Fruit fly (Drosophila melanogaster) whole organism, embryonic: ENCODE data around the gene bsk.

ENCODE experiments used
- B-H2 ChIP-seq: fragments of 200-800 bp; sonication (Bioruptor generic); optimal IDR thresholded peaks from 2 replicates; lab custom pipeline; 2018; ENCODE audit warnings: missing biosample characterization, mild to moderate bottlenecking, missing genetic modification characterization
- BEAF-32 ChIP-seq: fragments of 200-800 bp; sonication (Bioruptor generic); optimal IDR thresholded peaks from 3 replicates; lab custom pipeline; 2017; ENCODE audit warnings: missing biosample characterization, missing genetic modification characterization, mild to moderate bottlenecking, moderate library complexity, missing genetic modification reagents
- CG10267 ChIP-seq: fragments of 200-800 bp; sonication (Bioruptor generic); optimal IDR thresholded peaks from 2 replicates; lab custom pipeline; 2018; ENCODE audit warnings: missing biosample characterization, mild to moderate bottlenecking, missing genetic modification characterization, moderate library complexity
- CG14860 ChIP-seq: fragments of 200-800 bp; sonication (Bioruptor generic); IDR thresholded peaks from 3 replicates; pipeline ENCODE4 v1.3.6; 2022; ENCODE audit warnings: missing biosample characterization, missing genetic modification characterization; ENCODE audit not compliant: partially characterized antibody
- CG15514 ChIP-seq: fragments of 200-800 bp; sonication (Bioruptor generic); optimal IDR thresholded peaks from 3 replicates; lab custom pipeline; 2017; ENCODE audit warnings: missing biosample characterization, missing genetic modification characterization, mild to moderate bottlenecking, moderate library complexity, missing genetic modification reagents
- CG16813 ChIP-seq: fragments of 200-800 bp; sonication (Bioruptor generic); IDR thresholded peaks from 3 replicates; pipeline ENCODE4 v1.3.6; 2022; ENCODE audit warnings: missing biosample characterization, missing genetic modification characterization; ENCODE audit not compliant: partially characterized antibody
- CG18262 ChIP-seq: fragments of 200-800 bp; optimal IDR thresholded peaks from 3 replicates; lab custom pipeline; 2019; ENCODE audit warnings: missing biosample characterization, mild to moderate bottlenecking, missing genetic modification characterization, moderate library complexity
- CG30403 ChIP-seq: fragments of 200-800 bp; sonication (Bioruptor generic); optimal IDR thresholded peaks from 3 replicates; lab custom pipeline; 2016; ENCODE audit warnings: missing biosample characterization, missing genetic modification characterization
- CG3995 ChIP-seq: fragments of 200-800 bp; sonication (Bioruptor generic); optimal IDR thresholded peaks from 3 replicates; lab custom pipeline; 2016; ENCODE audit warnings: missing biosample characterization, missing genetic modification characterization
- CG42726 ChIP-seq: fragments of 200-800 bp; sonication (Bioruptor generic); IDR thresholded peaks from 2 replicates; pipeline ENCODE4 v1.3.6; 2022; ENCODE audit warnings: missing biosample characterization, missing genetic modification characterization; ENCODE audit not compliant: partially characterized antibody
- CG4617 ChIP-seq: fragments of 200-800 bp; sonication (Bioruptor generic); optimal IDR thresholded peaks from 3 replicates; lab custom pipeline; 2016; ENCODE audit warnings: missing biosample characterization, missing genetic modification characterization, borderline replicate concordance
- CG4854 ChIP-seq: fragments of 200-800 bp; sonication (Bioruptor generic); optimal IDR thresholded peaks from 2 replicates; lab custom pipeline; 2016; ENCODE audit warnings: missing biosample characterization, missing genetic modification characterization, inconsistent platforms
- CG6791 ChIP-seq: fragments of 200-800 bp; sonication (Bioruptor generic); IDR thresholded peaks from 3 replicates; pipeline ENCODE4 v1.3.6; 2022; ENCODE audit warnings: missing biosample characterization, missing genetic modification characterization; ENCODE audit not compliant: partially characterized antibody
- CG7963 ChIP-seq: fragments of 200-800 bp; sonication (Bioruptor generic); IDR thresholded peaks from 3 replicates; pipeline ENCODE4 v1.3.6; 2022; ENCODE audit warnings: missing biosample characterization, missing genetic modification characterization; ENCODE audit not compliant: partially characterized antibody
- D ChIP-seq, 2 experiments: fragments of 200-800 bp in 1 of 2; fragments of >200 bp in 1 of 2; sonication (Bioruptor generic) in 1 of 2; optimal IDR thresholded peaks; 2 replicates in 1 of 2; 3 replicates in 1 of 2; lab custom pipeline; 2017; ENCODE audit warnings: mild to moderate bottlenecking in 1 of 2, missing biosample characterization in 1 of 2, missing genetic modification characterization in 1 of 2, missing genetic modification reagents in 1 of 2
- Dbx ChIP-seq: fragments of 200-800 bp; sonication (Bioruptor generic); IDR thresholded peaks from 3 replicates; pipeline ENCODE4 v1.3.6; 2022; ENCODE audit warnings: missing biosample characterization, missing genetic modification characterization
- Dll ChIP-seq: fragments of 200-800 bp; sonication (Bioruptor generic); IDR thresholded peaks from 4 replicates; pipeline ENCODE4 v1.3.6; 2022; ENCODE audit warnings: missing biosample characterization, missing genetic modification characterization; ENCODE audit not compliant: partially characterized antibody
- Doc3 ChIP-seq: fragments of 200-800 bp; sonication (Bioruptor generic); IDR thresholded peaks from 3 replicates; pipeline ENCODE4 v1.3.6; 2022; ENCODE audit warnings: missing biosample characterization, missing genetic modification characterization; ENCODE audit not compliant: partially characterized antibody
- HHEX ChIP-seq: fragments of 200-800 bp; sonication (Bioruptor generic); optimal IDR thresholded peaks from 3 replicates; lab custom pipeline; 2017; ENCODE audit warnings: missing biosample characterization, mild to moderate bottlenecking, missing genetic modification characterization, missing genetic modification reagents
- HmgZ ChIP-seq: fragments of 200-800 bp; sonication (Bioruptor generic); optimal IDR thresholded peaks from 2 replicates; lab custom pipeline; 2018; ENCODE audit warnings: missing biosample characterization, mild to moderate bottlenecking, missing genetic modification characterization
- Hmr ChIP-seq: fragments of 200-800 bp; sonication (Bioruptor generic); optimal IDR thresholded peaks from 3 replicates; lab custom pipeline; 2017; ENCODE audit warnings: mild to moderate bottlenecking, missing biosample characterization, missing genetic modification reagents, missing genetic modification characterization
- MBD-R2 ChIP-seq: fragments of 200-800 bp; sonication (Bioruptor generic); IDR thresholded peaks from 2 replicates; pipeline ENCODE4 v1.3.6; 2022; ENCODE audit warnings: missing biosample characterization, missing genetic modification characterization
- Meics ChIP-seq: fragments of 200-800 bp; sonication (Bioruptor generic); optimal IDR thresholded peaks from 2 replicates; lab custom pipeline; 2017; ENCODE audit warnings: missing biosample characterization, mild to moderate bottlenecking, missing genetic modification characterization
- Myb ChIP-seq: fragments of 200-800 bp; sonication (Bioruptor generic); optimal IDR thresholded peaks from 2 replicates; lab custom pipeline; 2016; ENCODE audit warnings: missing biosample characterization, missing genetic modification characterization
- Optix ChIP-seq: fragments of 200-800 bp; sonication (Bioruptor generic); IDR thresholded peaks from 3 replicates; pipeline ENCODE4 v1.3.6; 2022; ENCODE audit warnings: missing biosample characterization, missing genetic modification characterization
- Sry-δ ChIP-seq: fragments of 200-800 bp; sonication (Bioruptor generic); optimal IDR thresholded peaks from 2 replicates; lab custom pipeline; 2016; ENCODE audit warnings: missing biosample characterization, missing genetic modification characterization
- Xbp1 ChIP-seq: fragments of 200-800 bp; sonication (Bioruptor generic); optimal IDR thresholded peaks from 3 replicates; lab custom pipeline; 2016; ENCODE audit warnings: missing biosample characterization, mild to moderate bottlenecking, missing genetic modification characterization
- abd-A ChIP-seq: fragments of 200-800 bp; sonication (Bioruptor generic); optimal IDR thresholded peaks from 3 replicates; lab custom pipeline; 2019; ENCODE audit warnings: missing biosample characterization, mild to moderate bottlenecking, missing genetic modification characterization, moderate library complexity
- ato ChIP-seq: fragments of 200-800 bp; sonication (Bioruptor generic); IDR thresholded peaks from 2 replicates; pipeline ENCODE4 v1.3.6; 2022; ENCODE audit warnings: missing biosample characterization, missing genetic modification characterization; ENCODE audit not compliant: partially characterized antibody
- bowl ChIP-seq: fragments of 200-800 bp; sonication (Bioruptor generic); IDR thresholded peaks from 2 replicates; pipeline ENCODE4 v1.3.6; 2022; ENCODE audit warnings: missing biosample characterization, missing genetic modification characterization
- gfzf ChIP-seq: fragments of 200-800 bp; sonication (Bioruptor generic); optimal IDR thresholded peaks from 2 replicates; lab custom pipeline; 2016; ENCODE audit warnings: missing biosample characterization, mild to moderate bottlenecking, missing genetic modification characterization, moderate library complexity
- gro ChIP-seq: fragments of 200-800 bp; sonication (Bioruptor generic); optimal IDR thresholded peaks from 2 replicates; lab custom pipeline; 2016; ENCODE audit warnings: missing biosample characterization, missing genetic modification characterization
- hbn ChIP-seq: fragments of 200-800 bp; sonication (Bioruptor generic); IDR thresholded peaks from 2 replicates; pipeline ENCODE4 v1.3.6; 2022; ENCODE audit warnings: missing biosample characterization, missing genetic modification characterization; ENCODE audit not compliant: partially characterized antibody
- hkb ChIP-seq, 2 experiments: fragments of 200-800 bp in 1 of 2; fragments of >200 bp in 1 of 2; sonication (Bioruptor generic) in 1 of 2; IDR thresholded peaks in 1 of 2; optimal IDR thresholded peaks in 1 of 2; 2 replicates each; pipeline versions ENCODE4 v1.3.6 to Lab custom; 2017 to 2022; ENCODE audit warnings: missing biosample characterization in 1 of 2, missing genetic modification characterization in 1 of 2
- jumu ChIP-seq: fragments of 200-800 bp; sonication (Bioruptor generic); optimal IDR thresholded peaks from 3 replicates; lab custom pipeline; 2016; ENCODE audit warnings: missing biosample characterization, missing genetic modification characterization
- knrl ChIP-seq: fragments of 200-800 bp; sonication (Bioruptor generic); IDR thresholded peaks from 3 replicates; pipeline ENCODE4 v1.3.6; 2022; ENCODE audit warnings: missing biosample characterization, missing genetic modification characterization; ENCODE audit not compliant: partially characterized antibody
- mirr ChIP-seq: fragments of 200-800 bp; sonication (Bioruptor generic); optimal IDR thresholded peaks from 3 replicates; lab custom pipeline; 2018; ENCODE audit warnings: missing biosample characterization, mild to moderate bottlenecking, missing genetic modification characterization
- pfk ChIP-seq: fragments of 200-800 bp; sonication (Bioruptor generic); optimal IDR thresholded peaks from 2 replicates; lab custom pipeline; 2018; ENCODE audit warnings: missing biosample characterization, mild to moderate bottlenecking, missing genetic modification characterization, moderate library complexity
- phol ChIP-seq: fragments of 200-800 bp; sonication (Bioruptor generic); optimal IDR thresholded peaks from 3 replicates; lab custom pipeline; 2018; ENCODE audit warnings: missing biosample characterization, mild to moderate bottlenecking, missing genetic modification characterization, moderate library complexity
- pnt ChIP-seq: fragments of 200-800 bp; sonication (Bioruptor generic); optimal IDR thresholded peaks from 3 replicates; lab custom pipeline; 2016; ENCODE audit warnings: missing biosample characterization, missing genetic modification characterization
- sna ChIP-seq: fragments of 200-800 bp; sonication (Bioruptor generic); IDR thresholded peaks from 2 replicates; pipeline ENCODE4 v1.3.6; 2022; ENCODE audit warnings: missing biosample characterization, missing genetic modification characterization; ENCODE audit not compliant: partially characterized antibody
- ssp ChIP-seq: fragments of 200-800 bp; sonication (Bioruptor generic); IDR thresholded peaks from 2 replicates; pipeline ENCODE4 v1.3.6; 2022; ENCODE audit warnings: missing biosample characterization, missing genetic modification characterization
- tna ChIP-seq: fragments of 200-800 bp; sonication (Bioruptor generic); IDR thresholded peaks from 2 replicates; pipeline ENCODE4 v1.3.6; 2022; ENCODE audit warnings: missing biosample characterization, missing genetic modification characterization; ENCODE audit not compliant: partially characterized antibody
- toy ChIP-seq: fragments of 200-800 bp; sonication (Bioruptor generic); IDR thresholded peaks from 2 replicates; pipeline ENCODE4 v1.3.6; 2022; ENCODE audit warnings: missing biosample characterization, missing genetic modification characterization
- trem ChIP-seq: fragments of 200-800 bp; optimal IDR thresholded peaks from 3 replicates; lab custom pipeline; 2019; ENCODE audit warnings: missing biosample characterization, mild to moderate bottlenecking, missing genetic modification characterization, moderate library complexity
- unc-4 ChIP-seq: fragments of 200-800 bp; sonication (Bioruptor generic); IDR thresholded peaks from 2 replicates; pipeline ENCODE4 v1.3.6; 2022; ENCODE audit warnings: missing biosample characterization, missing genetic modification characterization; ENCODE audit not compliant: partially characterized antibody

bsk gene

DNA sequence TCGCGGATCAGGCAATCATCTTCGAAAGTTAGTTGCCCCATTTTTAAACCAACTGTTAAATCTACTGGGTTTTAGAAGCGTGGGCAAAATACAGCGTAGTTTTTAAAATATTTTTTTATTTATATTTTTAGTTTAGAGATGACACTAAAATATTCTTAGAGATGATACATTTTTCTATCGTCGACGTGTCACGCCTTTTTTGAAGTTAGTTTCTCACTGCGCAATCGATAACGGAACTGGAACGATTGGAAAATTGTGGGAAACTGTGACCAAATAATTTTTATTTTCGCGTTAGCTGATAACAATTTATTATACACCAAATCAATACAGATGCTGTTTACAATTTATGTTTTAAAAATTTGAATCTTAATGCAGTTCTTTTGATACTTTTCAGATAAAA lies 28.4 kb upstream of the bsk start, which contains the start of gene Utx (continued):
- TF ChIP-seq abd-A (tag; lab: Kevin White, UChicago) (no peak), sna (GFP tag; lab: Robert Waterston, UW) (peak; percentile 61; the same call in 1 of the 2 replicates), Xbp1 (GFP tag; lab: Kevin White, UChicago) (peak; percentile 41), CG10267 (tag; lab: Kevin White, UChicago) (peak; percentile 24), HmgZ (peak; percentile 3), CG15514 (GFP tag; lab: Kevin White, UChicago) (peak; percentile 67), knrl (peak; percentile 92), ssp (peak; percentile 94), ato (GFP tag; lab: Robert Waterston, UW) (peak; percentile 62), hbn (GFP tag; lab: Robert Waterston, UW) (peak; percentile 72), CG42726 (GFP tag; lab: Robert Waterston, UW) (peak; percentile 91), Myb (GFP tag; lab: Kevin White, UChicago) (peak; percentile 71), gfzf (GFP tag; lab: Kevin White, UChicago) (peak; percentile 25), Sry-δ (GFP tag; lab: Kevin White, UChicago) (peak; percentile 92), gro (GFP tag; lab: Kevin White, UChicago) (peak; percentile 61), BEAF-32 (GFP tag; lab: Kevin White, UChicago) (peak; percentile 88), Optix (GFP tag; lab: Robert Waterston, UW) (no peak), Dbx (GFP tag; lab: Robert Waterston, UW) (peak; percentile 23; the same call in 1 of the 3 replicates), CG4617 (peak; percentile 55), CG18262 (tag; lab: Kevin White, UChicago) (no peak), phol (tag; lab: Kevin White, UChicago) (peak; percentile 29), hkb (optimal IDR thresholded peaks at IDR 0.05; lab: Kevin White, UChicago) (no peak), hkb (GFP tag; IDR thresholded peaks at IDR 0.05; lab: Robert Waterston, UW) (0 out of 2 replicates have a peak, but pooled peaks have one; percentile 18), CG6791 (peak; percentile 91), CG30403 (GFP tag; lab: Kevin White, UChicago) (peak; percentile 1), unc-4 (GFP tag; lab: Robert Waterston, UW) (peak; percentile 75), CG7963 (GFP tag; lab: Robert Waterston, UW) (peak; percentile 51; the same call in 1 of the 3 replicates)

DNA sequence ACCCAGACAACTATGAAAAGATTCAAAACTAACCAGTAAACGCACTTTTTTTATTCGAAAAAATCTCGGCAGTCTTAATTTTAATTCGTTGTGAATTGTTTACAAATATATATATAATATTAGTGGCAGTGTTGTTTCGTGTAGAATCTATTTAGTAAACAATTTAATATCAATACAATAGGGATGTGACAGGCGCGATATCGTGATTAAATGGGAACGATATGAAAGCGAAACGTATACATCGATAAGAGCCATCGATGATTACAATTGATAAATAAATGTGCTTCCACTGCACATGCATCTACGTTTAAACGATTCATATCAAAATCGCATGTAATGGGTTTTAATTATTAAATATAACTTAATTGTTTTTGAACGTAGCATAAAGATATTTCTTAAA lies 27.1 kb upstream of the bsk start:
- TF ChIP-seq HHEX (GFP tag; lab: Kevin White, UChicago) (no peak), MBD-R2 (peak; percentile 37; the same call in 1 of the 2 replicates), pfk (GFP tag; lab: Kevin White, UChicago) (peak; percentile 91), jumu (GFP tag; lab: Kevin White, UChicago) (no peak), trem (tag; lab: Kevin White, UChicago) (peak; percentile 66), ato (GFP tag; lab: Robert Waterston, UW) (peak; percentile 92), tna (GFP tag; lab: Robert Waterston, UW) (peak; percentile 89), sna (GFP tag; lab: Robert Waterston, UW) (peak; percentile 79), pnt (no peak), toy (no peak), CG16813 (peak; percentile 90), mirr (GFP tag; lab: Kevin White, UChicago) (no peak), CG3995 (GFP tag; lab: Kevin White, UChicago) (peak; percentile 90), CG4854 (GFP tag; lab: Kevin White, UChicago) (no peak), Dll (GFP tag; lab: Robert Waterston, UW) (peak; percentile 81), BEAF-32 (GFP tag; lab: Kevin White, UChicago) (peak; percentile 89), D (optimal IDR thresholded peaks at IDR 0.05; lab: Kevin White, UChicago) (no peak), D (GFP tag; optimal IDR thresholded peaks at IDR 0.05; lab: Kevin White, UChicago) (no peak), CG42726 (GFP tag; lab: Robert Waterston, UW) (peak; percentile 97), Doc3 (GFP tag; lab: Robert Waterston, UW) (peak; percentile 68), Meics (GFP tag; lab: Kevin White, UChicago) (no peak), bowl (GFP tag; lab: Robert Waterston, UW) (no peak), CG14860 (GFP tag; lab: Robert Waterston, UW) (peak; percentile 85), Hmr (no peak), B-H2 (GFP tag; lab: Kevin White, UChicago) (peak; percentile 9)
